Worm (Caenorhabditis elegans) whole organism, late embryonic: ENCODE measurements around the gene cest-3.

Source experiments
- ama-1 ChIP-seq: fragments of 150-350 bp; optimal IDR thresholded peaks from 2 replicates; lab custom pipeline; 2014
- ceh-45 ChIP-seq: fragments of 200-800 bp; sonication (Bioruptor generic); IDR thresholded peaks from 2 replicates; pipeline ENCODE4 v1.3.6; 2022; ENCODE audit warnings: missing genetic modification reagents, missing genetic modification characterization, missing compliant biosample characterization
- elt-2 ChIP-seq: sonication (generic microtip); optimal IDR thresholded peaks from 2 replicates; lab custom pipeline; 2016; ENCODE audit warnings: missing genetic modification reagents, missing genetic modification characterization, missing compliant biosample characterization
- ets-4 ChIP-seq: sonication (generic microtip); optimal IDR thresholded peaks from 2 replicates; lab custom pipeline; 2016; ENCODE audit warnings: missing genetic modification characterization, missing compliant biosample characterization
- hlh-6 ChIP-seq: sonication (generic microtip); optimal IDR thresholded peaks from 2 replicates; lab custom pipeline; 2016; ENCODE audit warnings: missing genotype, missing genetic modification characterization, missing compliant biosample characterization
- nfya-1 ChIP-seq: sonication (generic microtip); optimal IDR thresholded peaks from 2 replicates; lab custom pipeline; 2017; ENCODE audit warnings: missing genetic modification characterization, mild to moderate bottlenecking, missing compliant biosample characterization, antibody characterized with exemption, moderate library complexity
- odd-2 ChIP-seq: sonication (generic microtip); optimal IDR thresholded peaks from 2 replicates; lab custom pipeline; 2017; ENCODE audit warnings: antibody characterized with exemption, mild to moderate bottlenecking, missing genetic modification characterization, missing compliant biosample characterization
- pqm-1 ChIP-seq: sonication (generic microtip); optimal IDR thresholded peaks from 2 replicates; lab custom pipeline; 2016; ENCODE audit warnings: missing genetic modification characterization, missing compliant biosample characterization

ce11 chrX:12275577-12275976, 34.1 kb downstream of the cest-3 start, which contains the start of gene C04B4.6:
- TF ChIP-seq ama-1 (lab: Kevin White, UChicago) (no peak), pqm-1 (no peak), odd-2 (tag; lab: Kevin White, UChicago) (no peak), nfya-1 (tag; lab: Kevin White, UChicago) (no peak), hlh-6 (no peak), elt-2 (tag; lab: Kevin White, UChicago) (no peak), ceh-45 (GFP tag; lab: Robert Waterston, UW) (no peak), ets-4 (no peak)
